Fruit fly (Drosophila melanogaster): ENCODE measurements around the gene CG31088.

The CG31088 gene

DNA sequence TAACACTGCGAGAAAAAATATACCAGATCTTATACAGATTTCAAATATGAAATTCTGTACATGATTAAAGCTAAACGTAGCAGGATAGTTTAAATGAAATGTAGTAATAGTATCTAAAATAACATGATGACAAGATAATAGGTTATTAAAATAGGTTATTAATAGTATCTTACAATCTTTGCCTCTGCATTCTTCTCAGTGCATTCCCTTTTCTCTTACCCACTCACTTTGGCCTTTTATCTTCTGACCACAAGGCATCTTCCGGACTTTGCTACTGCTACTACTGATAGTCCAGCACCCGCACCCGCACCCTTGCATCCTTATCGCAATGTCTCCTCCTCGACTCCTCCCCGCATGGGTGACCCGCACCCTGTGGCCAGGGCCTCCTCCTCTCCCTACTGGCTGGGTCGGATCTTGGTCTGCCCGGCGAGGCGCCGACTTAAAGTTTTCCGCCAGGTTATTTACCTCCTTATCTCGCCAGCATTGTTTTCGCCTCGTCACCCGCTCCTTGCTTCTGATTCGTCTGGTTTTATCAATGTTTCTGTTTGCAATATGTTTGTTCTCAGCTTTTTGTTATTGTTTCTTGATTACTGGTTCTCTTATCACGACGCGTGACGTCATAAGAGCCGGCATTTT lies 33.9 kb upstream of the CG31088 start (continued):
- TF ChIP-seq CG17802 (tag; optimal IDR thresholded peaks at IDR 0.05) (no peak), ac (GFP tag; optimal IDR thresholded peaks at IDR 0.05) (no peak), repo (GFP tag; optimal IDR thresholded peaks at IDR 0.05) (no peak), Nf-YA (GFP tag; IDR thresholded peaks at IDR 0.05) (no peak), CG10543 (GFP tag; optimal IDR thresholded peaks at IDR 0.05) (no peak), wek (GFP tag; optimal IDR thresholded peaks at IDR 0.05) (no peak), fd64A (GFP tag; optimal IDR thresholded peaks at IDR 0.05) (no peak), dysf (GFP tag; IDR thresholded peaks at IDR 0.05) (peak; percentile 60), CG9797 (GFP tag; optimal IDR thresholded peaks at IDR 0.05) (no peak), BEAF-32 (GFP tag; optimal IDR thresholded peaks at IDR 0.05) (no peak), odd (GFP tag; optimal IDR thresholded peaks at IDR 0.05) (peak; percentile 4), CG32767 (GFP tag; IDR thresholded peaks at IDR 0.05) (no peak), CG7372 (GFP tag; IDR thresholded peaks at IDR 0.05) (no peak), CG3726 (GFP tag; IDR thresholded peaks at IDR 0.05) (0 out of 3 replicates have a peak, but pooled peaks have one; percentile 18), Neu2 (GFP tag; optimal IDR thresholded peaks at IDR 0.05; ENCODE audit: borderline replicate concordance) (no peak), scrt (GFP tag; optimal IDR thresholded peaks at IDR 0.05) (peak; percentile 4), grn (GFP tag; optimal IDR thresholded peaks at IDR 0.05) (no peak), Lhr (GFP tag; optimal IDR thresholded peaks at IDR 0.05) (no peak), CG7786 (GFP tag; optimal IDR thresholded peaks at IDR 0.05) (peak; percentile 32), CG7556 (GFP tag; optimal IDR thresholded peaks at IDR 0.05) (peak; percentile 53), hth (optimal IDR thresholded peaks at IDR 0.05) (no peak), CG14965 (GFP tag; optimal IDR thresholded peaks at IDR 0.05; ENCODE audit: borderline replicate concordance) (no peak), aop (GFP tag; IDR thresholded peaks at IDR 0.05) (no peak), CG1603 (tag; optimal IDR thresholded peaks at IDR 0.05) (peak; percentile 77), CG17359 (tag; optimal IDR thresholded peaks at IDR 0.05) (peak; percentile 52), CG18011 (GFP tag; optimal IDR thresholded peaks at IDR 0.05) (no peak), ewg (GFP tag; optimal IDR thresholded peaks at IDR 0.05) (no peak), fru (optimal IDR thresholded peaks at IDR 0.05) (no peak), Chrac-16 (GFP tag; optimal IDR thresholded peaks at IDR 0.05) (peak; percentile 39), CG8281 (tag; optimal IDR thresholded peaks at IDR 0.05) (no peak), Gsc (GFP tag; IDR thresholded peaks at IDR 0.05) (no peak), otp (GFP tag; IDR thresholded peaks at IDR 0.05) (no peak), Xrp1 (GFP tag; IDR thresholded peaks at IDR 0.05) (peak; percentile 78), corto (GFP tag; optimal IDR thresholded peaks at IDR 0.05) (no peak), Ssrp (tag; optimal IDR thresholded peaks at IDR 0.05) (peak; percentile 38), fu2 (GFP tag; optimal IDR thresholded peaks at IDR 0.05) (no peak), CG43689 (GFP tag; IDR thresholded peaks at IDR 0.05) (no peak), lab (GFP tag; optimal IDR thresholded peaks at IDR 0.05) (peak; percentile 55), Antp (GFP tag; optimal IDR thresholded peaks at IDR 0.05) (no peak), Lim3 (GFP tag; IDR thresholded peaks at IDR 0.05) (no peak), CG1832 (GFP tag; optimal IDR thresholded peaks at IDR 0.05) (no peak), usp (GFP tag; optimal IDR thresholded peaks at IDR 0.05) (no peak), Poxn (GFP tag; IDR thresholded peaks at IDR 0.05) (no peak), CG14050 (GFP tag; IDR thresholded peaks at IDR 0.05) (no peak), knrl (GFP tag; IDR thresholded peaks at IDR 0.05; ENCODE audit: partially characterized antibody) (no peak), Jarid2 (GFP tag; optimal IDR thresholded peaks at IDR 0.05) (no peak), CG3847 (GFP tag; IDR thresholded peaks at IDR 0.05) (no peak), CG16813 (GFP tag; IDR thresholded peaks at IDR 0.05; ENCODE audit: partially characterized antibody) (no peak), CG11456 (GFP tag; IDR thresholded peaks at IDR 0.05) (no peak), CG14710 (tag; optimal IDR thresholded peaks at IDR 0.05) (peak; percentile 64), Adf1 (GFP tag; IDR thresholded peaks at IDR 0.05) (no peak)
